Fruit fly (Drosophila melanogaster): ENCODE results near the gene NP15.6.

NP15.6 gene

dm6 chr3R:19014742-19015422 is 12.3 kb upstream of the NP15.6 start (continued):
- TF ChIP-seq gem (tag; optimal IDR thresholded peaks at IDR 0.05) (peak; percentile 74), crp (GFP tag; optimal IDR thresholded peaks at IDR 0.05) (no peak), CG11560 (tag; IDR thresholded peaks at IDR 0.05) (no peak), nau (GFP tag; optimal IDR thresholded peaks at IDR 0.05) (no peak), CG6272 (GFP tag; IDR thresholded peaks at IDR 0.05) (no peak), CG7271 (tag; optimal IDR thresholded peaks at IDR 0.05) (no peak), CG10565 (GFP tag; optimal IDR thresholded peaks at IDR 0.05) (no peak), CG42726 (GFP tag; IDR thresholded peaks at IDR 0.05; ENCODE audit: partially characterized antibody) (no peak), Dref (GFP tag; IDR thresholded peaks at IDR 0.05) (no peak), CG4854 (GFP tag; optimal IDR thresholded peaks at IDR 0.05) (no peak), CG10654 (GFP tag; optimal IDR thresholded peaks at IDR 0.05) (no peak), Ets97D (GFP tag; optimal IDR thresholded peaks at IDR 0.05) (no peak), D19B (GFP tag; optimal IDR thresholded peaks at IDR 0.05) (no peak), Sry-δ (GFP tag; optimal IDR thresholded peaks at IDR 0.05) (no peak), fd3F (GFP tag; optimal IDR thresholded peaks at IDR 0.05) (no peak), CG7357 (GFP tag; IDR thresholded peaks at IDR 0.05) (no peak), trem (tag; optimal IDR thresholded peaks at IDR 0.05) (peak; percentile 48), schlank (tag; optimal IDR thresholded peaks at IDR 0.05) (no peak), grn (GFP tag; optimal IDR thresholded peaks at IDR 0.05) (no peak), cwo (GFP tag; optimal IDR thresholded peaks at IDR 0.05) (no peak), gsb (GFP tag; IDR thresholded peaks at IDR 0.05) (no peak), ewg (GFP tag; optimal IDR thresholded peaks at IDR 0.05) (peak; percentile 13), unpg (GFP tag; optimal IDR thresholded peaks at IDR 0.05) (peak; percentile 63), Scr (GFP tag; IDR thresholded peaks at IDR 0.05; ENCODE audit: partially characterized antibody) (no peak), ato (GFP tag; IDR thresholded peaks at IDR 0.05; ENCODE audit: partially characterized antibody) (no peak), rib (GFP tag; IDR thresholded peaks at IDR 0.05) (no peak), Nf-YA (GFP tag; IDR thresholded peaks at IDR 0.05) (no peak), CG9817 (tag; optimal IDR thresholded peaks at IDR 0.05) (no peak), CG12942 (GFP tag; optimal IDR thresholded peaks at IDR 0.05) (no peak), CG10267 (tag; optimal IDR thresholded peaks at IDR 0.05) (peak; percentile 52), Drgx (GFP tag; IDR thresholded peaks at IDR 0.05) (peak; percentile 66), zen2 (GFP tag; IDR thresholded peaks at IDR 0.05; ENCODE audit: partially characterized antibody) (no peak), Xbp1 (GFP tag; optimal IDR thresholded peaks at IDR 0.05) (peak; percentile 45), btn (GFP tag; optimal IDR thresholded peaks at IDR 0.05) (no peak), CG15269 (tag; optimal IDR thresholded peaks at IDR 0.05) (peak; percentile 22), CG13624 (GFP tag; optimal IDR thresholded peaks at IDR 0.05) (no peak), CG10431 (GFP tag; optimal IDR thresholded peaks at IDR 0.05) (no peak), fu2 (GFP tag; optimal IDR thresholded peaks at IDR 0.05) (no peak), MBD-R2 (GFP tag; IDR thresholded peaks at IDR 0.05) (no peak), corto (GFP tag; optimal IDR thresholded peaks at IDR 0.05) (no peak), CG17328 (GFP tag; IDR thresholded peaks at IDR 0.05) (peak; percentile 41; the same call in 1 of the 2 replicates), B-H1 (GFP tag; IDR thresholded peaks at IDR 0.05) (0 out of 3 replicates have a peak, but pooled peaks have one; percentile 26), vvl (GFP tag; IDR thresholded peaks at IDR 0.05) (peak; percentile 64; the same call in 1 of the 2 replicates), abd-A (tag; optimal IDR thresholded peaks at IDR 0.05) (peak; percentile 16), Abd-B (GFP tag; optimal IDR thresholded peaks at IDR 0.05) (no peak), Hr51 (GFP tag; optimal IDR thresholded peaks at IDR 0.05) (peak in 1 of 2 experiments; percentile 31), Poxn (GFP tag; IDR thresholded peaks at IDR 0.05) (no peak), Xrp1 (GFP tag; IDR thresholded peaks at IDR 0.05) (peak; percentile 70; the same call in 1 of the 2 replicates), usp (GFP tag; optimal IDR thresholded peaks at IDR 0.05) (no peak)

Measured in whole organism, embryonic.